Fruit fly (Drosophila melanogaster): ENCODE data around the gene brk.

Gene brk

dm6 chrX:7302329-7302728, 5.4 kb upstream of the brk start:
- TF ChIP-seq dimm (GFP tag; IDR thresholded peaks at IDR 0.05) (no peak), sens (GFP tag) (peak; percentile 83), Ssrp (tag; optimal IDR thresholded peaks at IDR 0.05) (peak; percentile 4), oc (tag; optimal IDR thresholded peaks at IDR 0.05) (no peak), exex (tag; optimal IDR thresholded peaks at IDR 0.05) (no peak), Trl (optimal IDR thresholded peaks at IDR 0.05) (no peak), Trl (GFP tag; optimal IDR thresholded peaks at IDR 0.05) (no peak), Sry-δ (GFP tag; optimal IDR thresholded peaks at IDR 0.05) (no peak), CG10366 (GFP tag; IDR thresholded peaks at IDR 0.05) (peak; percentile 29; the same call in 1 of the 2 replicates), Nf-YB (GFP tag; optimal IDR thresholded peaks at IDR 0.05) (no peak), wor (GFP tag; IDR thresholded peaks at IDR 0.05) (0 out of 2 replicates have a peak, but pooled peaks have one; percentile 11), gsb-n (tag; optimal IDR thresholded peaks at IDR 0.05) (peak; percentile 14), dpn (GFP tag; optimal IDR thresholded peaks at IDR 0.05) (peak in 1 of 2 experiments; percentile 15), BtbVII (GFP tag; optimal IDR thresholded peaks at IDR 0.05) (no peak), Ptx1 (GFP tag; IDR thresholded peaks at IDR 0.05) (peak; percentile 42; the same call in 1 of the 2 replicates), wek (GFP tag; optimal IDR thresholded peaks at IDR 0.05) (no peak), CG7372 (GFP tag; IDR thresholded peaks at IDR 0.05) (no peak), Dll (GFP tag; IDR thresholded peaks at IDR 0.05; ENCODE audit: partially characterized antibody) (no peak), Doc3 (GFP tag; IDR thresholded peaks at IDR 0.05; ENCODE audit: partially characterized antibody) (no peak), bsh (GFP tag; optimal IDR thresholded peaks at IDR 0.05) (peak; percentile 70 to 84), nerfin-2 (GFP tag; IDR thresholded peaks at IDR 0.05; ENCODE audit: partially characterized antibody) (no peak), Max (GFP tag; optimal IDR thresholded peaks at IDR 0.05) (no peak), CG9437 (GFP tag; optimal IDR thresholded peaks at IDR 0.05) (no peak), ara (GFP tag; IDR thresholded peaks at IDR 0.05) (peak; percentile 50; the same call in 1 of the 2 replicates), CG2712 (tag; optimal IDR thresholded peaks at IDR 0.05) (peak; percentile 35), CG11504 (tag; optimal IDR thresholded peaks at IDR 0.05) (peak; percentile 37), CG10979 (tag; optimal IDR thresholded peaks at IDR 0.05) (peak; percentile 49), lmd (GFP tag; IDR thresholded peaks at IDR 0.05) (peak; percentile 51), prd (optimal IDR thresholded peaks at IDR 0.05) (no peak), prd (GFP tag; IDR thresholded peaks at IDR 0.05) (peak; percentile 65; the same call in 2 of the 3 replicates), CG32767 (GFP tag; IDR thresholded peaks at IDR 0.05) (no peak; the same call in 1 of the 2 replicates), Drgx (GFP tag; IDR thresholded peaks at IDR 0.05) (peak; percentile 84), btn (GFP tag; optimal IDR thresholded peaks at IDR 0.05) (no peak), CG12391 (tag; optimal IDR thresholded peaks at IDR 0.05) (peak; percentile 29), CG34422 (GFP tag; IDR thresholded peaks at IDR 0.05) (peak; percentile 31; the same call in 1 of the 3 replicates), ATbp (GFP tag; optimal IDR thresholded peaks at IDR 0.05) (peak; percentile 11), CG10267 (tag; optimal IDR thresholded peaks at IDR 0.05) (peak; percentile 14), CG4820 (GFP tag; optimal IDR thresholded peaks at IDR 0.05) (peak; percentile 7), gem (tag; optimal IDR thresholded peaks at IDR 0.05) (peak; percentile 64), CG31224 (GFP tag; IDR thresholded peaks at IDR 0.05) (no peak), zfh1 (GFP tag; IDR thresholded peaks at IDR 0.05) (peak; percentile 65; the same call in 2 of the 3 replicates), CG9932 (GFP tag; IDR thresholded peaks at IDR 0.05) (no peak), CG14667 (GFP tag; IDR thresholded peaks at IDR 0.05) (peak; percentile 21; the same call in 1 of the 2 replicates), Antp (GFP tag; optimal IDR thresholded peaks at IDR 0.05) (no peak), BEAF-32 (GFP tag; optimal IDR thresholded peaks at IDR 0.05) (no peak), croc (GFP tag; conservative IDR thresholded peaks at IDR 0.05) (peak; percentile 19; the same call in 2 of the 3 replicates), Gug (GFP tag; IDR thresholded peaks at IDR 0.05) (peak; percentile 17; the same call in 1 of the 4 replicates), CG2678 (tag; optimal IDR thresholded peaks at IDR 0.05) (peak; percentile 15), CG10959 (GFP tag; IDR thresholded peaks at IDR 0.05) (peak; percentile 51), CG9817 (tag; optimal IDR thresholded peaks at IDR 0.05) (no peak), CG17361 (GFP tag; IDR thresholded peaks at IDR 0.05) (0 out of 3 replicates have a peak, but pooled peaks have one; percentile 22)
